Fruit fly (Drosophila melanogaster): ENCODE data around the gene SNF4Agamma.

dm6 chr3R:21092829-21093228 lies 47.7 kb upstream of the SNF4Agamma start:
- TF ChIP-seq CG9932 (GFP tag; IDR thresholded peaks at IDR 0.05) = no peak
- no peak for TF ChIP-seq CG31365 (tag; optimal IDR thresholded peaks at IDR 0.05)
- TF ChIP-seq Usf (GFP tag; optimal IDR thresholded peaks at IDR 0.05) = no peak
- TF ChIP-seq hkb (optimal IDR thresholded peaks at IDR 0.05) = no peak
- no peak for TF ChIP-seq hkb (GFP tag; IDR thresholded peaks at IDR 0.05)
- peak in 1 of 2 experiments; percentile 29 for TF ChIP-seq bsh (GFP tag; optimal IDR thresholded peaks at IDR 0.05)
- no peak for TF ChIP-seq en (GFP tag; optimal IDR thresholded peaks at IDR 0.05)
- TF ChIP-seq so (GFP tag; IDR thresholded peaks at IDR 0.05) = no peak
